Fruit fly (Drosophila melanogaster) whole organism, prepupa: Measurements from ENCODE around the gene Gr93b.

Source experiments
- Blimp-1 ChIP-seq: fragments of 200-800 bp; sonication (Bioruptor generic); optimal IDR thresholded peaks from 3 replicates; lab custom pipeline; 2017; ENCODE audit warnings: missing biosample characterization, missing genetic modification characterization, mild to moderate bottlenecking, moderate library complexity, missing genetic modification reagents
- CG10631 ChIP-seq: fragments of 200-800 bp; sonication (Bioruptor generic); optimal IDR thresholded peaks from 2 replicates; lab custom pipeline; 2016; ENCODE audit warnings: missing biosample characterization, missing genetic modification characterization
- CG10669 ChIP-seq: fragments of 200-800 bp; sonication (Bioruptor generic); optimal IDR thresholded peaks from 3 replicates; lab custom pipeline; 2018; ENCODE audit warnings: missing biosample characterization, mild to moderate bottlenecking, missing genetic modification characterization, moderate library complexity
- CG11294 ChIP-seq: fragments of 200-800 bp; sonication (Bioruptor generic); IDR thresholded peaks from 2 replicates; pipeline ENCODE4 v1.3.6; 2022; ENCODE audit warnings: missing biosample characterization, missing genetic modification characterization
- CG11762 ChIP-seq: fragments of 200-800 bp; sonication (Bioruptor generic); optimal IDR thresholded peaks from 3 replicates; lab custom pipeline; 2016; ENCODE audit warnings: missing biosample characterization, missing genetic modification characterization; ENCODE audit not compliant: insufficient read depth
- CG15336 ChIP-seq: fragments of 200-800 bp; sonication (Bioruptor generic); IDR thresholded peaks from 2 replicates; pipeline ENCODE4 v1.3.6; 2022; ENCODE audit warnings: missing biosample characterization, missing genetic modification characterization
- CG1621 ChIP-seq: fragments of 200-800 bp; sonication (Bioruptor generic); optimal IDR thresholded peaks from 3 replicates; lab custom pipeline; 2018; ENCODE audit warnings: missing biosample characterization, mild to moderate bottlenecking, missing genetic modification characterization
- CG16779 ChIP-seq: fragments of 200-800 bp; sonication (Bioruptor generic); optimal IDR thresholded peaks from 3 replicates; lab custom pipeline; 2017; ENCODE audit warnings: missing biosample characterization, mild to moderate bottlenecking, missing genetic modification characterization
- CG31627 ChIP-seq: fragments of 200-800 bp; sonication (Bioruptor generic); optimal IDR thresholded peaks from 3 replicates; lab custom pipeline; 2016; ENCODE audit warnings: missing biosample characterization, missing genetic modification characterization
- CG32006 ChIP-seq: fragments of 200-800 bp; sonication (Bioruptor generic); optimal IDR thresholded peaks from 3 replicates; lab custom pipeline; 2017; ENCODE audit warnings: missing biosample characterization, mild to moderate bottlenecking, missing genetic modification characterization
- CG34406 ChIP-seq: fragments of 200-800 bp; sonication (Bioruptor generic); optimal IDR thresholded peaks from 3 replicates; lab custom pipeline; 2016; ENCODE audit warnings: missing biosample characterization, missing genetic modification characterization
- CG3919 ChIP-seq: fragments of 200-800 bp; sonication (Bioruptor generic); optimal IDR thresholded peaks from 3 replicates; lab custom pipeline; 2016; ENCODE audit warnings: missing biosample characterization, missing genetic modification characterization
- CG6163 ChIP-seq: fragments of 200-800 bp; sonication (Bioruptor generic); IDR thresholded peaks from 3 replicates; pipeline ENCODE4 v1.3.6; 2022; ENCODE audit warnings: missing biosample characterization, missing genetic modification characterization
- CG6792 ChIP-seq: fragments of 200-800 bp; sonication (Bioruptor generic); optimal IDR thresholded peaks from 3 replicates; lab custom pipeline; 2016; ENCODE audit warnings: missing biosample characterization, missing genetic modification characterization
- CG6854 ChIP-seq: fragments of 200-800 bp; sonication (Bioruptor generic); optimal IDR thresholded peaks from 2 replicates; lab custom pipeline; 2017; ENCODE audit warnings: missing biosample characterization, mild to moderate bottlenecking, missing genetic modification characterization
- CG7368 ChIP-seq: fragments of 200-800 bp; sonication (Bioruptor generic); optimal IDR thresholded peaks from 3 replicates; lab custom pipeline; 2016; ENCODE audit warnings: missing biosample characterization, missing genetic modification characterization
- CG8119 ChIP-seq: fragments of 200-800 bp; sonication (Bioruptor generic); IDR thresholded peaks from 3 replicates; pipeline ENCODE4 v1.3.6; 2022; ENCODE audit warnings: missing biosample characterization, missing genetic modification characterization
- CG8319 ChIP-seq: fragments of 200-800 bp; sonication (Bioruptor generic); optimal IDR thresholded peaks from 3 replicates; lab custom pipeline; 2016; ENCODE audit warnings: missing biosample characterization, missing genetic modification characterization
- CG8632 ChIP-seq: fragments of 200-800 bp; sonication (Bioruptor generic); optimal IDR thresholded peaks from 3 replicates; lab custom pipeline; 2016; ENCODE audit warnings: missing biosample characterization, missing genetic modification characterization
- CG9139 ChIP-seq: fragments of 200-800 bp; sonication (Bioruptor generic); optimal IDR thresholded peaks from 3 replicates; lab custom pipeline; 2017; ENCODE audit warnings: missing biosample characterization, mild to moderate bottlenecking, missing genetic modification characterization
- Eip75B ChIP-seq: fragments of 200-800 bp; sonication (Bioruptor generic); optimal IDR thresholded peaks from 3 replicates; lab custom pipeline; 2016; ENCODE audit warnings: missing biosample characterization, missing genetic modification characterization
- Eip78C ChIP-seq: fragments of 200-800 bp; sonication (Bioruptor generic); peaks from one replicate; lab custom pipeline; 2016; ENCODE audit warnings: missing biosample characterization, missing genetic modification characterization
- Eip93F ChIP-seq: fragments of 200-800 bp; sonication (Bioruptor generic); optimal IDR thresholded peaks from 2 replicates; lab custom pipeline; 2016; ENCODE audit warnings: missing biosample characterization, mild to moderate bottlenecking, missing genetic modification characterization
- Ets21C ChIP-seq: fragments of 200-800 bp; sonication (Bioruptor generic); optimal IDR thresholded peaks from 3 replicates; lab custom pipeline; 2016; ENCODE audit warnings: missing biosample characterization, missing genetic modification characterization
- Ets96B ChIP-seq: fragments of 200-800 bp; optimal IDR thresholded peaks from 2 replicates; lab custom pipeline; 2019; ENCODE audit warnings: missing biosample characterization, mild to moderate bottlenecking, missing genetic modification characterization, moderate library complexity
- Gug ChIP-seq: fragments of 200-800 bp; sonication (Bioruptor generic); IDR thresholded peaks from 2 replicates; pipeline ENCODE4 v1.3.6; 2022; ENCODE audit warnings: missing biosample characterization, missing genetic modification characterization
- Hr38 ChIP-seq: sonication (Bioruptor generic); optimal IDR thresholded peaks from 2 replicates; lab custom pipeline; 2016; ENCODE audit warnings: missing biosample characterization, missing genetic modification characterization
- Hr39 ChIP-seq: fragments of 200-800 bp; sonication (Bioruptor generic); optimal IDR thresholded peaks from 2 replicates; lab custom pipeline; 2016; ENCODE audit warnings: missing biosample characterization, missing genetic modification characterization
- Hr4 ChIP-seq: fragments of 200-800 bp; sonication (Bioruptor generic); optimal IDR thresholded peaks from 3 replicates; lab custom pipeline; 2016; ENCODE audit warnings: missing biosample characterization, missing genetic modification characterization
- Lpt ChIP-seq: fragments of 200-800 bp; sonication (Bioruptor generic); optimal IDR thresholded peaks from 3 replicates; lab custom pipeline; 2016; ENCODE audit warnings: missing biosample characterization, missing genetic modification characterization
- Met ChIP-seq: fragments of 200-800 bp; sonication (Bioruptor generic); optimal IDR thresholded peaks from 3 replicates; lab custom pipeline; 2016; ENCODE audit warnings: missing biosample characterization, missing genetic modification characterization
- OdsH ChIP-seq: fragments of 200-800 bp; sonication (Bioruptor generic); optimal IDR thresholded peaks from 3 replicates; lab custom pipeline; 2016; ENCODE audit warnings: missing biosample characterization, missing genetic modification characterization
- Smox ChIP-seq: fragments of 200-800 bp; sonication (Bioruptor generic); optimal IDR thresholded peaks from 3 replicates; lab custom pipeline; 2016; ENCODE audit warnings: missing biosample characterization, missing genetic modification characterization
- Sox102F ChIP-seq: fragments of 200-800 bp; sonication (Bioruptor generic); optimal IDR thresholded peaks from 2 replicates; lab custom pipeline; 2016; ENCODE audit warnings: missing biosample characterization, mild to moderate bottlenecking, missing genetic modification characterization
- Sox14 ChIP-seq: fragments of 200-800 bp; sonication (Bioruptor generic); optimal IDR thresholded peaks from 3 replicates; lab custom pipeline; 2016; ENCODE audit warnings: missing biosample characterization, missing genetic modification characterization
- Sox15 ChIP-seq: fragments of 200-800 bp; sonication (Bioruptor generic); optimal IDR thresholded peaks from 3 replicates; lab custom pipeline; 2016; ENCODE audit warnings: missing biosample characterization, missing genetic modification characterization
- achi ChIP-seq: fragments of 200-800 bp; sonication (Bioruptor generic); optimal IDR thresholded peaks from 3 replicates; lab custom pipeline; 2016; ENCODE audit warnings: missing biosample characterization, missing genetic modification characterization
- acj6 ChIP-seq: fragments of 200-800 bp; sonication (Bioruptor generic); optimal IDR thresholded peaks from 3 replicates; lab custom pipeline; 2016; ENCODE audit warnings: missing biosample characterization, missing genetic modification characterization
- cyc ChIP-seq: fragments of 200-800 bp; sonication (Bioruptor generic); optimal IDR thresholded peaks from 3 replicates; lab custom pipeline; 2016; ENCODE audit warnings: missing biosample characterization, missing genetic modification characterization
- dsx ChIP-seq: fragments of 200-800 bp; optimal IDR thresholded peaks from 3 replicates; lab custom pipeline; 2019; ENCODE audit warnings: missing biosample characterization, mild to moderate bottlenecking, missing genetic modification characterization, moderate library complexity; ENCODE audit not compliant: poor library complexity, severe bottlenecking
- esn ChIP-seq: fragments of 200-800 bp; sonication (Bioruptor generic); optimal IDR thresholded peaks from 2 replicates; lab custom pipeline; 2016; ENCODE audit warnings: missing biosample characterization, mild to moderate bottlenecking, missing genetic modification characterization, moderate library complexity
- fd59A ChIP-seq: fragments of 200-800 bp; sonication (Bioruptor generic); optimal IDR thresholded peaks from 2 replicates; lab custom pipeline; 2017; ENCODE audit warnings: missing biosample characterization, mild to moderate bottlenecking, missing genetic modification characterization, missing genetic modification reagents
- fd85E ChIP-seq: fragments of 200-800 bp; sonication (Bioruptor generic); optimal IDR thresholded peaks from 3 replicates; lab custom pipeline; 2016; ENCODE audit warnings: missing biosample characterization, missing genetic modification characterization
- fkh ChIP-seq: fragments of 200-800 bp; sonication (Bioruptor generic); optimal IDR thresholded peaks from 3 replicates; lab custom pipeline; 2017; ENCODE audit warnings: missing biosample characterization, mild to moderate bottlenecking, missing genetic modification characterization, moderate library complexity
- pdm3 ChIP-seq: fragments of 200-800 bp; sonication (Bioruptor generic); optimal IDR thresholded peaks from 3 replicates; lab custom pipeline; 2016; ENCODE audit warnings: missing biosample characterization, missing genetic modification characterization
- salr ChIP-seq, 2 experiments: fragments of 200-800 bp; sonication (Bioruptor generic); optimal IDR thresholded peaks; 3 replicates each; lab custom pipeline; 2016 to 2018; ENCODE audit warnings: missing biosample characterization in 2 of 2, missing genetic modification characterization in 2 of 2, mild to moderate bottlenecking in 1 of 2
- ss ChIP-seq, 2 experiments: fragments of 200-800 bp; sonication (Bioruptor generic); optimal IDR thresholded peaks; 2 replicates in 1 of 2; 3 replicates in 1 of 2; lab custom pipeline; 2017 to 2018; ENCODE audit warnings: mild to moderate bottlenecking in 2 of 2, missing biosample characterization in 2 of 2, missing genetic modification characterization in 2 of 2, moderate library complexity in 1 of 2
- svp ChIP-seq: fragments of 200-800 bp; sonication (Bioruptor generic); peaks from one replicate; lab custom pipeline; 2016; ENCODE audit warnings: missing biosample characterization, missing genetic modification characterization
- topi ChIP-seq: fragments of 200-800 bp; sonication (Bioruptor generic); optimal IDR thresholded peaks from 3 replicates; lab custom pipeline; 2016; ENCODE audit warnings: missing biosample characterization, missing genetic modification characterization
- vri ChIP-seq: fragments of 200-800 bp; sonication (Bioruptor generic); optimal IDR thresholded peaks from 3 replicates; lab custom pipeline; 2016; ENCODE audit warnings: missing biosample characterization, mild to moderate bottlenecking, missing genetic modification characterization

The Gr93b gene

dm6 chr3R:21890739-21891138, 47.2 kb upstream of the Gr93b start (continued):
- TF ChIP-seq CG16779 (peak; percentile 1), Ets96B (tag; lab: Kevin White, UChicago) (no peak), cyc (no peak), Smox (GFP tag; lab: Kevin White, UChicago) (no peak), OdsH (GFP tag; lab: Kevin White, UChicago) (no peak), achi (no peak), CG11762 (GFP tag; lab: Kevin White, UChicago) (no peak), Sox14 (GFP tag; lab: Kevin White, UChicago) (no peak), ss (GFP tag; optimal IDR thresholded peaks at IDR 0.05; lab: Kevin White, UChicago) (no peak), Eip75B (no peak), fkh (GFP tag; lab: Kevin White, UChicago) (no peak), Blimp-1 (no peak), Hr4 (no peak), Hr38 (no peak), CG3919 (GFP tag; lab: Kevin White, UChicago) (no peak)

- TF ChIP-seq esn (GFP tag; lab: Kevin White, UChicago) (no peak), CG8319 (GFP tag; lab: Kevin White, UChicago) (no peak), CG7368 (no peak), CG34406 (GFP tag; lab: Kevin White, UChicago) (no peak), Eip93F (GFP tag; lab: Kevin White, UChicago) (peak; percentile 83), CG10669 (no peak), fkh (GFP tag; lab: Kevin White, UChicago) (no peak), fd59A (GFP tag; lab: Kevin White, UChicago) (no peak), Lpt (no peak), CG11294 (GFP tag; lab: Robert Waterston, UW) (no peak), CG6163 (GFP tag; lab: Robert Waterston, UW) (0 out of 3 replicates have a peak, but pooled peaks have one; percentile 6), Gug (GFP tag; lab: Robert Waterston, UW) (no peak), CG9139 (GFP tag; lab: Kevin White, UChicago) (peak; percentile 23), Ets21C (no peak), CG15336 (GFP tag; lab: Robert Waterston, UW) (no peak), CG1621 (no peak), Sox102F (no peak), achi (no peak), CG6854 (GFP tag; lab: Kevin White, UChicago) (no peak), Sox15 (GFP tag; lab: Kevin White, UChicago) (no peak), Blimp-1 (no peak), pdm3 (GFP tag; lab: Kevin White, UChicago) (no peak), dsx (GFP tag; lab: Kevin White, UChicago) (no peak), Hr38 (no peak), cyc (no peak), CG31627 (no peak), CG11762 (GFP tag; lab: Kevin White, UChicago) (no peak), Smox (GFP tag; lab: Kevin White, UChicago) (no peak), svp (GFP tag; lab: Kevin White, UChicago) (peak; percentile 84), Eip75B (no peak), CG32006 (GFP tag; lab: Kevin White, UChicago) (no peak), acj6 (GFP tag; lab: Kevin White, UChicago) (no peak), CG8632 (GFP tag; lab: Kevin White, UChicago) (no peak), fd85E (GFP tag; lab: Kevin White, UChicago) (no peak), CG6792 (GFP tag; lab: Kevin White, UChicago) (no peak), CG3919 (GFP tag; lab: Kevin White, UChicago) (no peak), topi (GFP tag; lab: Kevin White, UChicago) (no peak), CG10631 (GFP tag; lab: Kevin White, UChicago) (no peak), Eip78C (GFP tag; lab: Kevin White, UChicago) (no peak), Hr39 (no peak), CG8119 (GFP tag; lab: Robert Waterston, UW) (no peak), vri (GFP tag; lab: Kevin White, UChicago) (peak; percentile 96), ss (GFP tag; optimal IDR thresholded peaks at IDR 0.05; lab: Kevin White, UChicago) (no peak), salr (GFP tag; optimal IDR thresholded peaks at IDR 0.05; lab: Kevin White, UChicago) (no peak), Met (GFP tag; lab: Kevin White, UChicago) (no peak), Hr4 (no peak)
Observed at dm6 chr3R:21889945-21890344, 46.4 kb upstream of the Gr93b start.
